Worm (Caenorhabditis elegans): Measurements from ENCODE around the gene W02A2.5.

Gene W02A2.5

ce11 chrIV:13322429-13322828 lies 20.2 kb upstream of the W02A2.5 start (continued):
- TF ChIP-seq xbp-1 (tag; optimal IDR thresholded peaks at IDR 0.05) (peak; percentile 65), lin-14 (GFP tag; optimal IDR thresholded peaks at IDR 0.05) (peak; percentile 97), alr-1 (tag; optimal IDR thresholded peaks at IDR 0.05; ENCODE audit: borderline replicate concordance) (no peak), C16A3.4 (tag; optimal IDR thresholded peaks at IDR 0.05) (peak; percentile 6), hlh-17 (GFP tag; optimal IDR thresholded peaks at IDR 0.05; ENCODE audit: borderline replicate concordance) (no peak), sox-4 (tag; optimal IDR thresholded peaks at IDR 0.05) (no peak), lin-35 (GFP tag; optimal IDR thresholded peaks at IDR 0.05) (peak; percentile 43 to 58), sptf-1 (tag; optimal IDR thresholded peaks at IDR 0.05) (no peak), unc-98 (GFP tag; IDR thresholded peaks at IDR 0.05) (0 out of 2 replicates have a peak, but pooled peaks have one; percentile 18), nhr-77 (tag; optimal IDR thresholded peaks at IDR 0.05) (peak; percentile 89), ceh-88 (GFP tag; IDR thresholded peaks at IDR 0.05) (no peak), vab-15 (tag; optimal IDR thresholded peaks at IDR 0.05) (no peak), lin-39 (tag; optimal IDR thresholded peaks at IDR 0.05) (no peak), F16B12.6 (tag; optimal IDR thresholded peaks at IDR 0.05) (no peak), zag-1 (tag; optimal IDR thresholded peaks at IDR 0.05) (no peak), ces-1 (GFP tag; optimal IDR thresholded peaks at IDR 0.05) (no peak), lsy-2 (tag; optimal IDR thresholded peaks at IDR 0.05) (peak; percentile 35 to 73), C34B4.2 (tag; optimal IDR thresholded peaks at IDR 0.05) (no peak), ceh-82 (tag; optimal IDR thresholded peaks at IDR 0.05) (peak in 2 of 3 experiments; percentile 44 to 71), aha-1 (tag; optimal IDR thresholded peaks at IDR 0.05) (peak; percentile 31), unc-30 (tag; optimal IDR thresholded peaks at IDR 0.05) (no peak), pag-3 (tag; optimal IDR thresholded peaks at IDR 0.05; ENCODE audit: borderline replicate concordance, insufficient read depth) (no peak), mab-9 (GFP tag; IDR thresholded peaks at IDR 0.05) (no peak), fkh-10 (GFP tag; optimal IDR thresholded peaks at IDR 0.05) (peak; percentile 18), irx-1 (tag; optimal IDR thresholded peaks at IDR 0.05) (no peak), C04F5.9 (tag; optimal IDR thresholded peaks at IDR 0.05) (no peak), ceh-63 (GFP tag; optimal IDR thresholded peaks at IDR 0.05) (no peak), nhr-71 (tag; optimal IDR thresholded peaks at IDR 0.05) (peak; percentile 96), hlh-4 (tag; optimal IDR thresholded peaks at IDR 0.05) (no peak), elt-3 (tag; optimal IDR thresholded peaks at IDR 0.05) (peak in 4 of 6 experiments; percentile 49 to 84 (median 70)), jun-1 (tag; optimal IDR thresholded peaks at IDR 0.05) (peak; percentile 55), Y116A8C.19 (tag; optimal IDR thresholded peaks at IDR 0.05; ENCODE audit: borderline replicate concordance) (no peak), snpc-4 (tag; optimal IDR thresholded peaks at IDR 0.05) (peak; percentile 46), mep-1 (tag; optimal IDR thresholded peaks at IDR 0.05) (peak; percentile 88), ama-1 (optimal IDR thresholded peaks at IDR 0.05) (no peak), tbx-2 (tag; optimal IDR thresholded peaks at IDR 0.05) (peak; percentile 81), snu-23 (GFP tag; optimal IDR thresholded peaks at IDR 0.05) (peak; percentile 87), egl-13 (tag; optimal IDR thresholded peaks at IDR 0.05) (no peak), isw-1 (GFP tag; IDR thresholded peaks at IDR 0.05) (no peak), sup-37 (GFP tag; optimal IDR thresholded peaks at IDR 0.05) (no peak), efl-1 (optimal IDR thresholded peaks at IDR 0.05) (peak; percentile 58), efl-1 (GFP tag; optimal IDR thresholded peaks at IDR 0.05 in 1 of 2) (peak; percentile 19 to 70), nhr-12 (tag; optimal IDR thresholded peaks at IDR 0.05) (no peak), pqm-1 (tag; optimal IDR thresholded peaks at IDR 0.05) (no peak), fkh-4 (tag; optimal IDR thresholded peaks at IDR 0.05; ENCODE audit: borderline replicate concordance) (no peak), dsc-1 (tag; optimal IDR thresholded peaks at IDR 0.05) (peak; percentile 50), aly-2 (tag; optimal IDR thresholded peaks at IDR 0.05) (no peak), nhr-76 (tag; optimal IDR thresholded peaks at IDR 0.05) (no peak), skn-1 (tag; optimal IDR thresholded peaks at IDR 0.05) (no peak), hpl-2 (GFP tag; optimal IDR thresholded peaks at IDR 0.05) (no peak), ztf-11 (tag; optimal IDR thresholded peaks at IDR 0.05) (no peak), egl-27 (tag; optimal IDR thresholded peaks at IDR 0.05) (peak; percentile 31 to 50), nhr-47 (tag; optimal IDR thresholded peaks at IDR 0.05) (peak; percentile 82), ztf-4 (tag; optimal IDR thresholded peaks at IDR 0.05) (peak; percentile 72)
